Fruit fly (Drosophila melanogaster) whole organism, adult: ENCODE results near the gene CG43350.

ENCODE experiments used
- CG11617 ChIP-seq: fragments of 200-800 bp; sonication (Bioruptor generic); optimal IDR thresholded peaks from 2 replicates; lab custom pipeline; 2017; ENCODE audit warnings: mild to moderate bottlenecking, missing biosample characterization, missing genetic modification reagents, missing genetic modification characterization
- CG14711 ChIP-seq: fragments of 200-800 bp; sonication (Bioruptor generic); optimal IDR thresholded peaks from 2 replicates; lab custom pipeline; 2018; ENCODE audit warnings: missing biosample characterization, mild to moderate bottlenecking, missing genetic modification characterization, moderate library complexity
- CG5204 ChIP-seq: fragments of 200-800 bp; sonication (Bioruptor generic); optimal IDR thresholded peaks from 2 replicates; lab custom pipeline; 2016; ENCODE audit warnings: missing biosample characterization, missing genetic modification characterization
- CG7101 ChIP-seq: fragments of 200-800 bp; sonication (Bioruptor generic); optimal IDR thresholded peaks from 2 replicates; lab custom pipeline; 2018; ENCODE audit warnings: missing biosample characterization, mild to moderate bottlenecking, missing genetic modification characterization, moderate library complexity
- Clk ChIP-seq: fragments of 200-800 bp; sonication (Bioruptor generic); optimal IDR thresholded peaks from 2 replicates; lab custom pipeline; 2017; ENCODE audit warnings: missing biosample characterization, missing genetic modification characterization
- Mnt ChIP-seq: fragments of 200-800 bp; sonication (Bioruptor generic); optimal IDR thresholded peaks from 2 replicates; lab custom pipeline; 2016; ENCODE audit warnings: missing biosample characterization, mild to moderate bottlenecking, missing genetic modification characterization
- bab1 ChIP-seq: fragments of 200-800 bp; sonication (Bioruptor generic); optimal IDR thresholded peaks from 3 replicates; lab custom pipeline; 2019; ENCODE audit warnings: missing biosample characterization, mild to moderate bottlenecking, missing genetic modification characterization, moderate library complexity
- cic ChIP-seq: fragments of 200-800 bp; sonication (Bioruptor generic); optimal IDR thresholded peaks from 2 replicates; lab custom pipeline; 2017; ENCODE audit warnings: missing biosample characterization, mild to moderate bottlenecking, missing genetic modification characterization, moderate library complexity
- kay ChIP-seq: fragments of 200-800 bp; sonication (Bioruptor generic); peaks from one replicate; lab custom pipeline; 2016; ENCODE audit warnings: missing biosample characterization, missing genetic modification characterization, borderline replicate concordance
- ovo ChIP-seq: fragments of 200-800 bp; sonication (Bioruptor generic); optimal IDR thresholded peaks from 2 replicates; lab custom pipeline; 2016; ENCODE audit warnings: missing biosample characterization, missing genetic modification characterization
- tj ChIP-seq: fragments of 200-800 bp; sonication (Bioruptor generic); optimal IDR thresholded peaks from 3 replicates; lab custom pipeline; 2017; ENCODE audit warnings: missing biosample characterization, mild to moderate bottlenecking, missing genetic modification characterization, moderate library complexity
- toe ChIP-seq: fragments of 200-800 bp; sonication (Bioruptor generic); optimal IDR thresholded peaks from 2 replicates; lab custom pipeline; 2016; ENCODE audit warnings: missing biosample characterization, missing genetic modification characterization

DNA sequence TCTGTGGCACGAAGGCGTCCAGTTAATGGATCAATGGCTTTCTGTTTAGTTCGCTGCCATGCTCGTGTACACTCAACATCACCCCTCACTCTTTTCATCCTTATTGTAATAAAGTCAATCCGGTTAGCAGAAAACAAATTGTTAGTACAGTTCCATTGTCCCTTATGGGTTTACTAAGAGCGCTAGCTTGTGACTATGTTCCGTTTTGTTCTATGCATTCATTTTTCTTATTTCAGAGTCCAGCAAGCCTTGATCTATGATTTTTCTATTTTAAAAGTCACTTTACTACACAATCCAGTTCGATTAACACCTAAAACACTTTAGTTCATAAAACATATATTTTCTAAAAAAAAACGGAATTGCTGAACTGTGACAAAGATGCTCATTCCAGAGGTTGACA, 824 bp downstream of the CG43350 start, which contains the start of gene CG13110:
- TF ChIP-seq CG7101 (tag; lab: Kevin White, UChicago) (no peak), tj (GFP tag; lab: Kevin White, UChicago) (no peak), ovo (GFP tag; lab: Kevin White, UChicago) (no peak), Mnt (no peak), bab1 (no peak), CG5204 (no peak), CG11617 (no peak), Clk (GFP tag; lab: Kevin White, UChicago) (no peak), kay (GFP tag; lab: Kevin White, UChicago) (no peak), CG14711 (tag; lab: Kevin White, UChicago) (no peak), toe (GFP tag; lab: Kevin White, UChicago) (no peak), cic (GFP tag; lab: Kevin White, UChicago) (no peak)
